Worm (Caenorhabditis elegans) whole organism, L1 larva: ENCODE measurements around the gene dhs-11.

Source experiments
- F16B12.6 ChIP-seq: fragments of 150-350 bp; optimal IDR thresholded peaks from 2 replicates; lab custom pipeline; 2014; ENCODE audit warnings: missing biosample characterization, missing genetic modification characterization
- aly-2 ChIP-seq: fragments of 150-350 bp; optimal IDR thresholded peaks from 2 replicates; lab custom pipeline; 2014; ENCODE audit warnings: missing biosample characterization, missing genetic modification characterization
- ceh-82 ChIP-seq, 3 experiments: fragments of 150-350 bp in 1 of 3; sonication (generic microtip) in 2 of 3; optimal IDR thresholded peaks; 2 replicates each; lab custom pipeline; 2014 to 2017; ENCODE audit warnings: missing biosample characterization in 3 of 3, missing genetic modification characterization in 3 of 3
- egl-27 ChIP-seq, 2 experiments: fragments of 150-350 bp in 1 of 2; sonication (generic microtip); optimal IDR thresholded peaks; 3 replicates each; lab custom pipeline; 2017 to 2018; ENCODE audit warnings: missing biosample characterization in 2 of 2, missing genetic modification characterization in 2 of 2, missing genetic modification reagents in 2 of 2
- mab-9 ChIP-seq: fragments of 200-800 bp; sonication (Bioruptor generic); IDR thresholded peaks from 2 replicates; pipeline ENCODE4 v1.3.6; 2022; ENCODE audit warnings: missing genetic modification reagents, missing genetic modification characterization, missing compliant biosample characterization
- nhr-12 ChIP-seq: sonication (generic microtip); optimal IDR thresholded peaks from 2 replicates; lab custom pipeline; 2017; ENCODE audit warnings: missing biosample characterization, missing genetic modification characterization
- nhr-76 ChIP-seq: sonication (generic microtip); optimal IDR thresholded peaks from 2 replicates; lab custom pipeline; 2017; ENCODE audit warnings: missing biosample characterization, missing genetic modification characterization
- skn-1 ChIP-seq: fragments of 150-350 bp; optimal IDR thresholded peaks from 2 replicates; lab custom pipeline; 2014; ENCODE audit warnings: missing biosample characterization, missing genetic modification characterization
- swsn-7 ChIP-seq: sonication (generic microtip); optimal IDR thresholded peaks from 2 replicates; lab custom pipeline; 2016; ENCODE audit warnings: missing genetic modification characterization, missing compliant biosample characterization

DNA sequence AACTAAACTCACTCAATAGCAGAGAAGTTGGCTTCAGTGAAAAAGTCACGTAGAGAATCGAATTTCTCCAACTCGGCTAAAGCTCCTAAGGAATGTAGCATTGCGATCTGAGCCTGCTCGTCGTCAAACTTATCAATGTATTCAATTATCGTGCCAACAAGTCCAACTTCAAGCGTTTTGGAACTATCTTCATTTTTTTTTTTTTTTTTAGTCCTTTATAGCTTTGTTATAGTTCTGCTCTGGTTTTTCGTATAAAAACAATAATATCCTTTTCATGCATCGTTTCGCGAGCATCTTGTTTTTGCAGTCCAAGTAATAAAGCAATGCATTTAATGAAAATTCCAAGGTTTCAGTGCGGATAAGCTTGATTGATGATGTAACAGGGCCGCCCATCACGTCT lies 46.4 kb upstream of the dhs-11 start, which contains the start of gene Y39A1A.31:
- TF ChIP-seq mab-9 (no peak), nhr-12 (tag; lab: Kevin White, UChicago) (no peak), ceh-82 (tag; optimal IDR thresholded peaks at IDR 0.05; lab: Kevin White, UChicago) (no peak), aly-2 (tag; lab: Kevin White, UChicago) (no peak), nhr-76 (no peak), F16B12.6 (tag; lab: Kevin White, UChicago) (no peak), egl-27 (tag; optimal IDR thresholded peaks at IDR 0.05; lab: Kevin White, UChicago) (no peak), skn-1 (no peak), swsn-7 (tag; lab: Kevin White, UChicago) (no peak)
